Worm (Caenorhabditis elegans) whole organism, L1 larva: Measurements from ENCODE around the gene srx-64.

Source experiments
- C04F5.9 ChIP-seq: sonication (generic microtip); optimal IDR thresholded peaks from 2 replicates; lab custom pipeline; 2016; ENCODE audit warnings: missing genetic modification characterization, missing compliant biosample characterization
- C16A3.4 ChIP-seq: fragments of 150-350 bp; optimal IDR thresholded peaks from 2 replicates; lab custom pipeline; 2014; ENCODE audit warnings: missing biosample characterization, missing genetic modification characterization
- C34B4.2 ChIP-seq: sonication (generic microtip); optimal IDR thresholded peaks from 2 replicates; lab custom pipeline; 2017; ENCODE audit warnings: mild to moderate bottlenecking, missing genetic modification characterization, missing compliant biosample characterization
- ceh-63 ChIP-seq: fragments of 200-800 bp; sonication (Bioruptor generic); optimal IDR thresholded peaks from 2 replicates; lab custom pipeline; 2018; ENCODE audit warnings: mild to moderate bottlenecking, missing genetic modification characterization, missing compliant biosample characterization
- ceh-82 ChIP-seq, 3 experiments: fragments of 150-350 bp in 1 of 3; sonication (generic microtip) in 2 of 3; optimal IDR thresholded peaks; 2 replicates each; lab custom pipeline; 2014 to 2017; ENCODE audit warnings: missing biosample characterization in 3 of 3, missing genetic modification characterization in 3 of 3
- ceh-88 ChIP-seq: fragments of 200-800 bp; sonication (Bioruptor generic); IDR thresholded peaks from 2 replicates; pipeline ENCODE4 v1.3.6; 2022; ENCODE audit warnings: missing genetic modification characterization, missing compliant biosample characterization
- ceh-90 ChIP-seq: sonication (generic microtip); optimal IDR thresholded peaks from 2 replicates; lab custom pipeline; 2016; ENCODE audit warnings: missing genetic modification characterization, missing compliant biosample characterization
- dpl-1 ChIP-seq, 3 experiments: fragments of 150-350 bp in 2 of 3; sonication (generic microtip) in 1 of 3; optimal IDR thresholded peaks; 2 replicates each; lab custom pipeline; 2014 to 2017; ENCODE audit warnings: missing biosample characterization in 3 of 3, missing genetic modification characterization in 3 of 3, missing genetic modification reagents in 3 of 3
- efl-1 ChIP-seq, 4 experiments: fragments of 150-350 bp; optimal IDR thresholded peaks in 3 of 4; peaks in 1 of 4; 1 replicate in 1 of 4; 2 replicates in 3 of 4; lab custom pipeline; 2014; ENCODE audit warnings: missing biosample characterization in 2 of 4, missing genetic modification characterization in 2 of 4, missing genetic modification reagents in 2 of 4
- egl-13 ChIP-seq: sonication (generic microtip); optimal IDR thresholded peaks from 2 replicates; lab custom pipeline; 2016; ENCODE audit warnings: missing genotype, missing genetic modification reagents, missing genetic modification characterization, missing compliant biosample characterization
- egl-27 ChIP-seq, 2 experiments: fragments of 150-350 bp in 1 of 2; sonication (generic microtip); optimal IDR thresholded peaks; 3 replicates each; lab custom pipeline; 2017 to 2018; ENCODE audit warnings: missing biosample characterization in 2 of 2, missing genetic modification characterization in 2 of 2, missing genetic modification reagents in 2 of 2
- elt-3 ChIP-seq, 6 experiments: fragments of 150-350 bp in 1 of 6; sonication (generic microtip); optimal IDR thresholded peaks; 2 replicates each; lab custom pipeline; 2017 to 2018; ENCODE audit warnings: missing biosample characterization in 6 of 6, missing genetic modification characterization in 6 of 6, inconsistent platforms in 1 of 6
- ets-5 ChIP-seq: fragments of 200-800 bp; sonication (Bioruptor generic); IDR thresholded peaks from 2 replicates; pipeline ENCODE4 v1.3.6; 2022; ENCODE audit warnings: missing genetic modification characterization, missing compliant biosample characterization
- fkh-8 ChIP-seq: sonication (generic microtip); optimal IDR thresholded peaks from 2 replicates; lab custom pipeline; 2016; ENCODE audit warnings: mild to moderate bottlenecking, missing genetic modification characterization, missing compliant biosample characterization
- fos-1 ChIP-seq: fragments of 150-350 bp; optimal IDR thresholded peaks from 2 replicates; lab custom pipeline; 2014; ENCODE audit warnings: missing biosample characterization, missing genetic modification characterization
- grh-1 ChIP-seq: fragments of 200-800 bp; sonication (Bioruptor generic); IDR thresholded peaks from 2 replicates; pipeline ENCODE4 v1.3.6; 2022; ENCODE audit warnings: missing genetic modification reagents, missing genetic modification characterization, missing compliant biosample characterization
- hlh-17 ChIP-seq: fragments of 200-800 bp; sonication (Bioruptor generic); optimal IDR thresholded peaks from 2 replicates; lab custom pipeline; 2018; ENCODE audit warnings: missing genetic modification characterization, mild to moderate bottlenecking, missing compliant biosample characterization, moderate library complexity, borderline replicate concordance
- isw-1 ChIP-seq: fragments of 200-800 bp; sonication (Bioruptor generic); IDR thresholded peaks from 2 replicates; pipeline ENCODE4 v1.3.6; 2022; ENCODE audit warnings: missing genetic modification characterization, missing compliant biosample characterization
- lin-13 ChIP-seq: fragments of 150-350 bp; optimal IDR thresholded peaks from 2 replicates; lab custom pipeline; 2014; ENCODE audit warnings: missing biosample characterization, missing genetic modification reagents, missing genetic modification characterization
- lsy-2 ChIP-seq, 2 experiments: fragments of 150-350 bp; optimal IDR thresholded peaks; 2 replicates each; lab custom pipeline; 2014; ENCODE audit warnings: missing biosample characterization in 2 of 2, missing genetic modification characterization in 2 of 2
- mef-2 ChIP-seq: fragments of 150-350 bp; optimal IDR thresholded peaks from 2 replicates; lab custom pipeline; 2014; ENCODE audit warnings: missing biosample characterization, missing genetic modification characterization
- mep-1 ChIP-seq: fragments of 150-350 bp; optimal IDR thresholded peaks from 2 replicates; lab custom pipeline; 2014; ENCODE audit warnings: missing biosample characterization, missing genetic modification characterization
- nhr-11 ChIP-seq: fragments of 150-350 bp; optimal IDR thresholded peaks from 2 replicates; lab custom pipeline; 2014; ENCODE audit warnings: missing biosample characterization, missing genetic modification characterization
- nhr-19 ChIP-seq: fragments of 200-800 bp; sonication (Bioruptor generic); conservative IDR thresholded peaks from 2 replicates; pipeline ENCODE4 v1.3.6; 2022; ENCODE audit warnings: missing genetic modification characterization, missing compliant biosample characterization
- nhr-20 ChIP-seq: sonication (generic microtip); optimal IDR thresholded peaks from 2 replicates; lab custom pipeline; 2016; ENCODE audit warnings: mild to moderate bottlenecking, missing genetic modification characterization, missing compliant biosample characterization
- nhr-47 ChIP-seq: sonication (generic microtip); optimal IDR thresholded peaks from 2 replicates; lab custom pipeline; 2016; ENCODE audit warnings: mild to moderate bottlenecking, missing genetic modification characterization, moderate library complexity, missing compliant biosample characterization
- nhr-71 ChIP-seq: sonication (generic microtip); optimal IDR thresholded peaks from 2 replicates; lab custom pipeline; 2016; ENCODE audit warnings: mild to moderate bottlenecking, missing genetic modification characterization, moderate library complexity, missing compliant biosample characterization
- nhr-90 ChIP-seq: sonication (generic microtip); optimal IDR thresholded peaks from 2 replicates; lab custom pipeline; 2016; ENCODE audit warnings: mild to moderate bottlenecking, missing genetic modification characterization, missing compliant biosample characterization; ENCODE audit not compliant: poor library complexity
- pag-3 ChIP-seq: sonication (generic microtip); optimal IDR thresholded peaks from 2 replicates; lab custom pipeline; 2017; ENCODE audit warnings: missing genetic modification characterization, mild to moderate bottlenecking, missing compliant biosample characterization, antibody characterized with exemption, borderline replicate concordance; ENCODE audit not compliant: insufficient read depth
- skn-1 ChIP-seq: fragments of 150-350 bp; optimal IDR thresholded peaks from 2 replicates; lab custom pipeline; 2014; ENCODE audit warnings: missing biosample characterization, missing genetic modification characterization
- snpc-4 ChIP-seq: fragments of 150-350 bp; optimal IDR thresholded peaks from 2 replicates; lab custom pipeline; 2014; ENCODE audit warnings: missing biosample characterization, missing genetic modification characterization
- sox-4 ChIP-seq: sonication (generic microtip); optimal IDR thresholded peaks from 2 replicates; lab custom pipeline; 2016; ENCODE audit warnings: missing genetic modification characterization, missing compliant biosample characterization
- sup-37 ChIP-seq: fragments of 200-800 bp; sonication (Bioruptor generic); optimal IDR thresholded peaks from 2 replicates; lab custom pipeline; 2018; ENCODE audit warnings: mild to moderate bottlenecking, missing genetic modification characterization, missing compliant biosample characterization
- swsn-7 ChIP-seq: sonication (generic microtip); optimal IDR thresholded peaks from 2 replicates; lab custom pipeline; 2016; ENCODE audit warnings: missing genetic modification characterization, missing compliant biosample characterization
- tbx-2 ChIP-seq: sonication (generic microtip); optimal IDR thresholded peaks from 2 replicates; lab custom pipeline; 2016; ENCODE audit warnings: missing genetic modification characterization, missing compliant biosample characterization
- tlp-1 ChIP-seq: fragments of 150-350 bp; optimal IDR thresholded peaks from 2 replicates; lab custom pipeline; 2014; ENCODE audit warnings: missing biosample characterization, missing genetic modification characterization
- unc-130 ChIP-seq: fragments of 150-350 bp; optimal IDR thresholded peaks from 2 replicates; lab custom pipeline; 2017; ENCODE audit warnings: missing biosample characterization, missing genetic modification characterization, inconsistent platforms
- unc-30 ChIP-seq: sonication (generic microtip); optimal IDR thresholded peaks from 2 replicates; lab custom pipeline; 2017; ENCODE audit warnings: missing biosample characterization, missing genetic modification characterization
- unc-86 ChIP-seq: sonication (generic microtip); optimal IDR thresholded peaks from 2 replicates; lab custom pipeline; 2016; ENCODE audit warnings: missing genetic modification characterization, missing compliant biosample characterization
- unc-98 ChIP-seq: fragments of 200-800 bp; sonication (Bioruptor generic); IDR thresholded peaks from 2 replicates; pipeline ENCODE4 v1.3.6; 2022; ENCODE audit warnings: missing genetic modification characterization, missing compliant biosample characterization
- ztf-11 ChIP-seq, 2 experiments: sonication (generic microtip); optimal IDR thresholded peaks; 2 replicates each; lab custom pipeline; 2016 to 2017; ENCODE audit warnings: missing genetic modification characterization in 2 of 2, missing biosample characterization in 1 of 2, missing compliant biosample characterization in 1 of 2

Gene srx-64

ce11 chrV:3892361-3892904, 36.8 kb upstream of the srx-64 start, which contains the start of gene C17E7.4:
Gene C17E7.4, plus strand, starts transcription at chrV:3892854.
- TF ChIP-seq ceh-63 (GFP tag; lab: Kevin White, UChicago) (no peak), nhr-71 (tag; lab: Kevin White, UChicago) (no peak), swsn-7 (tag; lab: Kevin White, UChicago) (no peak), dpl-1 (GFP tag; optimal IDR thresholded peaks at IDR 0.05; lab: Kevin White, UChicago) (no peak), nhr-47 (no peak), unc-98 (GFP tag; lab: Robert Waterston, UW) (no peak), egl-27 (tag; optimal IDR thresholded peaks at IDR 0.05; lab: Kevin White, UChicago) (no peak), C16A3.4 (tag; lab: Kevin White, UChicago) (no peak)
- TF ChIP-seq, all 84 proteins: peak for 0

- TF ChIP-seq ztf-11 (tag; optimal IDR thresholded peaks at IDR 0.05; lab: Kevin White, UChicago) = no peak
- TF ChIP-seq elt-3 (tag; optimal IDR thresholded peaks at IDR 0.05; lab: Kevin White, UChicago) = no peak
- no peak for TF ChIP-seq mef-2 (tag; lab: Kevin White, UChicago)
- TF ChIP-seq dpl-1 (GFP tag; optimal IDR thresholded peaks at IDR 0.05; lab: Kevin White, UChicago) = no peak
- no peak for TF ChIP-seq nhr-20
- TF ChIP-seq C16A3.4 (tag; lab: Kevin White, UChicago) = no peak
- TF ChIP-seq unc-86 (tag; lab: Kevin White, UChicago) = no peak
- TF ChIP-seq C04F5.9 (tag; lab: Kevin White, UChicago) = no peak
- no peak for TF ChIP-seq unc-130 (tag; lab: Kevin White, UChicago)
- TF ChIP-seq nhr-11 (tag; lab: Kevin White, UChicago) = no peak
- TF ChIP-seq fos-1 (tag; lab: Kevin White, UChicago) = no peak
- TF ChIP-seq hlh-17 = no peak
- TF ChIP-seq isw-1 (GFP tag; lab: Robert Waterston, UW) = no peak
- no peak for TF ChIP-seq C34B4.2 (tag; lab: Kevin White, UChicago)
- TF ChIP-seq, all 84 proteins: peak for 0
Measured at ce11 chrV:3894661-3895060, 34.5 kb upstream of the srx-64 start, which contains the start of gene sre-9. Gene sre-9, plus strand, starts transcription at chrV:3894961.

ce11 chrV:3896018-3896417, 33.2 kb upstream of the srx-64 start:
- no peak for TF ChIP-seq lin-13 (GFP tag; lab: Kevin White, UChicago)
- no peak for TF ChIP-seq sox-4 (tag; lab: Kevin White, UChicago)
- TF ChIP-seq unc-30 (tag; lab: Kevin White, UChicago) = no peak
- TF ChIP-seq nhr-20 = no peak
- TF ChIP-seq fos-1 (tag; lab: Kevin White, UChicago) = no peak

- no peak for TF ChIP-seq elt-3 (tag; optimal IDR thresholded peaks at IDR 0.05; lab: Kevin White, UChicago)
- no peak for TF ChIP-seq isw-1 (GFP tag; lab: Robert Waterston, UW)
- TF ChIP-seq nhr-90 = no peak
- no peak for TF ChIP-seq tbx-2 (tag; lab: Kevin White, UChicago)
- no peak for TF ChIP-seq skn-1 (tag; lab: Kevin White, UChicago)
- TF ChIP-seq fkh-8 (tag; lab: Kevin White, UChicago) = no peak
- TF ChIP-seq pag-3 (tag; lab: Kevin White, UChicago) = no peak
- no peak for TF ChIP-seq ceh-88 (GFP tag; lab: Robert Waterston, UW)
Measured at ce11 chrV:3900102-3900501, 29.1 kb upstream of the srx-64 start, which contains the start of gene irld-22. Gene irld-22, minus strand, starts transcription at chrV:3900202.

DNA sequence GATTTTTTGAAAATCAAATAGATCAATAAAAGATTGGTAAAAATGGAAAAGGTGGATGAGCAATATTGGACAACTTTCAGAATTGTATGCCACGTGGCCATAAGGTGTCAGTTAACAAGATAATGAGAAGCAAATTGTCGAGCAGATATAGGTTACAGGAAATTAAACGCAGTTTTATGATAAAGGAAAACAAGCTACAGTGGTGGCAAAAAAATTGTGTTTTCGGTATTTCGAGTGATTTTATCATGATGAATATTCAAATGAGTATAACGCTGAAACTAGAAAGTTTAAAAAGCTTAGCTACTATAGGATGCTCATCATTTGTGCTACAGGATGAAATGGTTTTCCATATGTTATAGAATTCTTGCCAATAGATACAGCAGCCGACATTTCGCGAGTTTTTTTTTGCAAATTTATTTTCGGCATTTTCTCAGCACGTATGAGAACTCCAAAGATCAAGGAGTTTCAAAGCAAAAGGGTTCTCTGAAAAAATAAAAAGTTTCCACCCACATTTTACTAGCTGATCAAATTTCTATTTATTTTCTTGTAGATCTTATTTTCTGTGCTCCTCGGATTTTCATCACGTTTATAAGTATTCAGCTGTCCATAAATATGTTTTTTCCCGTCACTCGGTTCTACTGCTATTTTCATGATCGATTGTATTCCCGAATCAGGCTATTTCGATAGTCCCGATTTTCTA, 26.6 kb upstream of the srx-64 start, which contains the start of the genes str-229 and srh-190:
str-229 (minus strand) TSS at position 101 of the 700 bp plus-strand sequence.
srh-190 (plus strand) TSS at position 650 of the 700 bp plus-strand sequence.
- no peak for TF ChIP-seq fkh-8 (tag; lab: Kevin White, UChicago)
- TF ChIP-seq ceh-63 (GFP tag; lab: Kevin White, UChicago) = no peak
- no peak for TF ChIP-seq lsy-2 (tag; optimal IDR thresholded peaks at IDR 0.05; lab: Kevin White, UChicago)
- TF ChIP-seq tlp-1 (tag; lab: Kevin White, UChicago) = no peak
- TF ChIP-seq ets-5 (GFP tag; lab: Robert Waterston, UW) = no peak
- no peak for TF ChIP-seq nhr-20
- TF ChIP-seq unc-98 (GFP tag; lab: Robert Waterston, UW) = no peak
- no peak for TF ChIP-seq snpc-4
- no peak for TF ChIP-seq mep-1 (tag; lab: Kevin White, UChicago)
- TF ChIP-seq ceh-88 (GFP tag; lab: Robert Waterston, UW) = no peak
- TF ChIP-seq grh-1 (GFP tag; lab: Robert Waterston, UW) = no peak
- no peak for TF ChIP-seq egl-13
- TF ChIP-seq sup-37 (GFP tag; lab: Kevin White, UChicago) = no peak
- no peak for TF ChIP-seq ceh-82 (tag; optimal IDR thresholded peaks at IDR 0.05; lab: Kevin White, UChicago)
- TF ChIP-seq efl-1 (optimal IDR thresholded peaks at IDR 0.05; lab: Kevin White, UChicago) = no peak
- no peak for TF ChIP-seq efl-1 (GFP tag; optimal IDR thresholded peaks at IDR 0.05 in 1 of 2; lab: Kevin White, UChicago)
- TF ChIP-seq egl-27 (tag; optimal IDR thresholded peaks at IDR 0.05; lab: Kevin White, UChicago) = no peak
- no peak for TF ChIP-seq nhr-19 (GFP tag; lab: Robert Waterston, UW)
- TF ChIP-seq ceh-90 = no peak
